Worm (Caenorhabditis elegans) whole organism, early embryonic: ENCODE results near the gene srh-38.

ENCODE experiments used
- ama-1 ChIP-seq: fragments of 150-350 bp; optimal IDR thresholded peaks from 2 replicates; lab custom pipeline; 2014
- hnd-1 ChIP-seq: sonication (generic microtip); optimal IDR thresholded peaks from 2 replicates; lab custom pipeline; 2016; ENCODE audit warnings: missing genetic modification characterization, missing compliant biosample characterization
- tra-4 ChIP-seq: sonication (generic microtip); optimal IDR thresholded peaks from 2 replicates; lab custom pipeline; 2017; ENCODE audit warnings: missing genetic modification characterization, missing compliant biosample characterization

- TF ChIP-seq hnd-1 (tag; lab: Kevin White, UChicago) (no peak), ama-1 (lab: Kevin White, UChicago) (no peak), tra-4 (tag; lab: Kevin White, UChicago) (no peak)
Observed at ce11 chrV:2892976-2893375, 29.5 kb downstream of the srh-38 start, which contains the start of gene srh-127.
